Worm (Caenorhabditis elegans): Measurements from ENCODE around the gene asp-9.

DNA sequence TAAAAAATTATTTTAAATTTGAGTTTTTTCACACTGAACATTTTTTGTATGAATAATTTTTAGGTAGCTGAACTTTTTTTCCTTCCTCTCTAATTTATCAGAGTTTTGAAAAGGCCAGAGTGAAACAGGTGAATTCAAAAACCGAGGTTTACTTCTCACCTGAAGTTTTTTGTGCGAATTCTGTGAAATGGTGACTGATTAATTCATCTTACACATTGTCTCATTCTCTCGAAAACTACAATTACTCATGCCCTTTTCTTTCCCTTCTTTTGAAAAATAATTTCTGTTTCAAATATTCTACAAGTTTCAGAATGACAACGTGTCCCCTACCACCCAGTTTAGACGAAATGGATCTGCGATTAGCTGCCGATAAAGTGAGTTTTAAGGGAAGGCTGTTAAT lies 16.1 kb downstream of the asp-9 start, which contains the start of gene tkr-2:
- no peak for TF ChIP-seq mec-3 (tag; optimal IDR thresholded peaks at IDR 0.05; ENCODE audit: borderline replicate concordance)
- no peak for TF ChIP-seq ceh-45 (GFP tag; IDR thresholded peaks at IDR 0.05)
- TF ChIP-seq C38D4.7 (GFP tag; optimal IDR thresholded peaks at IDR 0.05) = no peak
- TF ChIP-seq pros-1 (tag; optimal IDR thresholded peaks at IDR 0.05) = no peak
- TF ChIP-seq nhr-11 (tag; optimal IDR thresholded peaks at IDR 0.05) = no peak
